Worm (Caenorhabditis elegans) whole organism, mixed stage, embryonic: Measurements from ENCODE around the gene pzf-1.

ENCODE experiments used
- M03D4.4 ChIP-seq: sonication (generic microtip); optimal IDR thresholded peaks from 2 replicates; lab custom pipeline; 2017; ENCODE audit warnings: mild to moderate bottlenecking, missing genetic modification characterization, missing compliant biosample characterization
- bed-3 ChIP-seq: fragments of 200-800 bp; sonication (Bioruptor generic); optimal IDR thresholded peaks from 3 replicates; lab custom pipeline; 2018; ENCODE audit warnings: mild to moderate bottlenecking, missing genetic modification characterization, moderate library complexity, missing compliant biosample characterization
- blmp-1 ChIP-seq: fragments of 150-350 bp; optimal IDR thresholded peaks from 2 replicates; lab custom pipeline; 2014; ENCODE audit warnings: missing biosample characterization, missing genetic modification characterization
- ceh-39 ChIP-seq: fragments of 150-350 bp; optimal IDR thresholded peaks from 2 replicates; lab custom pipeline; 2014; ENCODE audit warnings: missing biosample characterization, missing genetic modification characterization
- ceh-83 ChIP-seq: fragments of 200-800 bp; sonication (Bioruptor generic); optimal IDR thresholded peaks from 2 replicates; lab custom pipeline; 2018; ENCODE audit warnings: mild to moderate bottlenecking, missing genetic modification characterization, missing compliant biosample characterization
- ces-1 ChIP-seq: fragments of 150-350 bp; optimal IDR thresholded peaks from 2 replicates; lab custom pipeline; 2014; ENCODE audit warnings: missing biosample characterization, missing genetic modification reagents, missing genetic modification characterization
- drap-1 ChIP-seq: fragments of 200-800 bp; sonication (Bioruptor generic); optimal IDR thresholded peaks from 3 replicates; lab custom pipeline; 2018; ENCODE audit warnings: mild to moderate bottlenecking, missing genetic modification characterization, missing compliant biosample characterization
- elt-1 ChIP-seq: sonication (generic microtip); optimal IDR thresholded peaks from 2 replicates; lab custom pipeline; 2017; ENCODE audit warnings: missing genetic modification characterization, mild to moderate bottlenecking, missing compliant biosample characterization, antibody characterized with exemption, moderate library complexity, borderline replicate concordance; ENCODE audit not compliant: insufficient read depth
- elt-3 ChIP-seq: fragments of 150-350 bp; optimal IDR thresholded peaks from 2 replicates; lab custom pipeline; 2014; ENCODE audit warnings: missing biosample characterization, missing genetic modification characterization
- flh-1 ChIP-seq: fragments of 200-800 bp; sonication (Bioruptor generic); optimal IDR thresholded peaks from 2 replicates; lab custom pipeline; 2018; ENCODE audit warnings: mild to moderate bottlenecking, missing genetic modification characterization, moderate library complexity, missing compliant biosample characterization
- ham-2 ChIP-seq: fragments of 200-800 bp; sonication (Bioruptor generic); optimal IDR thresholded peaks from 2 replicates; lab custom pipeline; 2018; ENCODE audit warnings: mild to moderate bottlenecking, missing genetic modification characterization, missing compliant biosample characterization
- hlh-1 ChIP-seq: fragments of 150-350 bp; optimal IDR thresholded peaks from 2 replicates; lab custom pipeline; 2014; ENCODE audit warnings: missing biosample characterization, missing genetic modification reagents, missing genetic modification characterization
- lin-13 ChIP-seq: fragments of 150-350 bp; optimal IDR thresholded peaks from 2 replicates; lab custom pipeline; 2014; ENCODE audit warnings: missing biosample characterization, missing genetic modification characterization
- lin-32 ChIP-seq: fragments of 200-800 bp; sonication (Bioruptor generic); optimal IDR thresholded peaks from 2 replicates; lab custom pipeline; 2018; ENCODE audit warnings: mild to moderate bottlenecking, missing genetic modification characterization, missing compliant biosample characterization
- lsy-2 ChIP-seq: fragments of 150-350 bp; optimal IDR thresholded peaks from 2 replicates; lab custom pipeline; 2014; ENCODE audit warnings: missing biosample characterization, missing genetic modification characterization
- mab-5 ChIP-seq: fragments of 150-350 bp; optimal IDR thresholded peaks from 2 replicates; lab custom pipeline; 2014; ENCODE audit warnings: missing biosample characterization, missing genetic modification characterization
- mep-1 ChIP-seq: fragments of 150-350 bp; optimal IDR thresholded peaks from 2 replicates; lab custom pipeline; 2017; ENCODE audit warnings: missing biosample characterization, missing genetic modification reagents, missing genetic modification characterization, inconsistent platforms
- mls-2 ChIP-seq: sonication (generic microtip); optimal IDR thresholded peaks from 2 replicates; lab custom pipeline; 2016; ENCODE audit warnings: mild to moderate bottlenecking, missing genetic modification characterization, moderate library complexity, missing compliant biosample characterization
- nhr-12 ChIP-seq: fragments of 150-350 bp; optimal IDR thresholded peaks from 2 replicates; lab custom pipeline; 2014; ENCODE audit warnings: missing biosample characterization, missing genetic modification characterization
- nhr-2 ChIP-seq: fragments of 150-350 bp; optimal IDR thresholded peaks from 2 replicates; lab custom pipeline; 2014; ENCODE audit warnings: missing biosample characterization, missing genetic modification characterization
- nhr-28 ChIP-seq: fragments of 150-350 bp; optimal IDR thresholded peaks from 2 replicates; lab custom pipeline; 2014; ENCODE audit warnings: missing biosample characterization, missing genetic modification characterization
- nhr-76 ChIP-seq: sonication (generic microtip); optimal IDR thresholded peaks from 2 replicates; lab custom pipeline; 2017; ENCODE audit warnings: missing biosample characterization, missing genetic modification characterization
- pha-4 ChIP-seq: fragments of 150-350 bp; optimal IDR thresholded peaks from 2 replicates; lab custom pipeline; 2018; ENCODE audit warnings: missing biosample characterization, missing genetic modification reagents, missing genetic modification characterization
- sem-2 ChIP-seq: fragments of 200-800 bp; sonication (Bioruptor generic); optimal IDR thresholded peaks from 2 replicates; lab custom pipeline; 2018; ENCODE audit warnings: mild to moderate bottlenecking, missing genetic modification characterization, missing compliant biosample characterization
- snpc-4 ChIP-seq: fragments of 150-350 bp; optimal IDR thresholded peaks from 2 replicates; lab custom pipeline; 2014; ENCODE audit warnings: missing biosample characterization, missing genetic modification characterization
- unc-120 ChIP-seq: sonication (generic microtip); optimal IDR thresholded peaks from 2 replicates; lab custom pipeline; 2017; ENCODE audit warnings: missing genetic modification characterization, missing compliant biosample characterization; ENCODE audit not compliant: poor library complexity, severe bottlenecking
- unc-39 ChIP-seq: fragments of 150-350 bp; optimal IDR thresholded peaks from 2 replicates; lab custom pipeline; 2014; ENCODE audit warnings: missing biosample characterization, missing genetic modification characterization
- unc-62 ChIP-seq: fragments of 150-350 bp; optimal IDR thresholded peaks from 2 replicates; lab custom pipeline; 2014; ENCODE audit warnings: missing biosample characterization, missing genetic modification reagents, missing genetic modification characterization
- zip-8 ChIP-seq: fragments of 150-350 bp; optimal IDR thresholded peaks from 2 replicates; lab custom pipeline; 2014; ENCODE audit warnings: missing biosample characterization, missing genetic modification characterization
- ztf-11 ChIP-seq: fragments of 150-350 bp; optimal IDR thresholded peaks from 2 replicates; lab custom pipeline; 2014; ENCODE audit warnings: missing biosample characterization, missing genetic modification characterization

pzf-1 gene

ce11 chrV:15924307-15924706, 3.9 kb downstream of the pzf-1 start, which contains the start of gene nhr-108:
Gene nhr-108, minus strand, starts transcription at chrV:15924472.
- TF ChIP-seq snpc-4 (tag; lab: Kevin White, UChicago) (no peak), unc-39 (tag; lab: Kevin White, UChicago) (no peak), bed-3 (GFP tag; lab: Kevin White, UChicago) (no peak), elt-3 (tag; lab: Kevin White, UChicago) (no peak), mab-5 (no peak), ces-1 (GFP tag; lab: Kevin White, UChicago) (no peak), ztf-11 (tag; lab: Kevin White, UChicago) (no peak)

ce11 chrV:15922979-15923378, 5.2 kb downstream of the pzf-1 start, which contains the start of gene F35E8.13:
Gene F35E8.13, plus strand, starts transcription at chrV:15923279.
- TF ChIP-seq hlh-1 (no peak), nhr-28 (tag; lab: Kevin White, UChicago) (no peak), lsy-2 (tag; lab: Kevin White, UChicago) (no peak), nhr-76 (tag; lab: Kevin White, UChicago) (no peak), lin-13 (tag; lab: Kevin White, UChicago) (no peak), unc-39 (tag; lab: Kevin White, UChicago) (no peak), bed-3 (GFP tag; lab: Kevin White, UChicago) (no peak), drap-1 (GFP tag; lab: Kevin White, UChicago) (no peak), mep-1 (tag; lab: Kevin White, UChicago) (no peak), ztf-11 (tag; lab: Kevin White, UChicago) (no peak), ham-2 (no peak), sem-2 (GFP tag; lab: Kevin White, UChicago) (no peak), ceh-83 (no peak), nhr-2 (tag; lab: Kevin White, UChicago) (no peak)

- no peak for TF ChIP-seq unc-120 (tag; lab: Kevin White, UChicago)
- no peak for TF ChIP-seq blmp-1 (tag; lab: Kevin White, UChicago)
- TF ChIP-seq lsy-2 (tag; lab: Kevin White, UChicago): no peak
- TF ChIP-seq elt-1: no peak
- TF ChIP-seq sem-2 (GFP tag; lab: Kevin White, UChicago): no peak
- no peak for TF ChIP-seq nhr-28 (tag; lab: Kevin White, UChicago)
- no peak for TF ChIP-seq nhr-2 (tag; lab: Kevin White, UChicago)
Observed at ce11 chrV:15921102-15921501, 7.1 kb downstream of the pzf-1 start, which contains the start of gene cdr-1. Gene cdr-1, plus strand, starts transcription at chrV:15921309.

- TF ChIP-seq mep-1 (tag; lab: Kevin White, UChicago) (no peak), nhr-76 (tag; lab: Kevin White, UChicago) (no peak), lin-32 (GFP tag; lab: Kevin White, UChicago) (no peak), unc-62 (GFP tag; lab: Kevin White, UChicago) (no peak), nhr-12 (tag; lab: Kevin White, UChicago) (no peak), M03D4.4 (tag; lab: Kevin White, UChicago) (no peak), unc-120 (tag; lab: Kevin White, UChicago) (no peak), mab-5 (no peak)
Observed at ce11 chrV:15920273-15920672, 8.0 kb downstream of the pzf-1 start, which contains the start of gene F35E8.10. Gene F35E8.10, minus strand, starts transcription at chrV:15920373.

ce11 chrV:15917458-15917857, 10.8 kb downstream of the pzf-1 start, which contains the start of gene F35E8.9:
Gene F35E8.9, minus strand, starts transcription at chrV:15917558.
- no peak for TF ChIP-seq mep-1 (tag; lab: Kevin White, UChicago)

- no peak for TF ChIP-seq ham-2
- no peak for TF ChIP-seq ceh-39
- no peak for TF ChIP-seq hlh-1
- no peak for TF ChIP-seq drap-1 (GFP tag; lab: Kevin White, UChicago)
- no peak for TF ChIP-seq M03D4.4 (tag; lab: Kevin White, UChicago)
Observed at ce11 chrV:15915919-15916318, 12.3 kb downstream of the pzf-1 start, which contains the start of gene gst-38. Gene gst-38, minus strand, starts transcription at chrV:15916070.

- no peak for TF ChIP-seq ztf-11 (tag; lab: Kevin White, UChicago)
- no peak for TF ChIP-seq lsy-2 (tag; lab: Kevin White, UChicago)
- no peak for TF ChIP-seq zip-8
- no peak for TF ChIP-seq flh-1 (GFP tag; lab: Kevin White, UChicago)
- no peak for TF ChIP-seq mls-2
- TF ChIP-seq ceh-39: no peak
- no peak for TF ChIP-seq blmp-1 (tag; lab: Kevin White, UChicago)
- no peak for TF ChIP-seq ces-1 (GFP tag; lab: Kevin White, UChicago)
- no peak for TF ChIP-seq snpc-4 (tag; lab: Kevin White, UChicago)
- TF ChIP-seq lin-13 (tag; lab: Kevin White, UChicago): no peak
- TF ChIP-seq pha-4 (tag; lab: Kevin White, UChicago): no peak
- TF ChIP-seq, all 35 proteins: peak for 0
Observed at ce11 chrV:15915307-15915706, 12.9 kb downstream of the pzf-1 start.
